Fruit fly (Drosophila melanogaster) whole organism, adult: ENCODE results near the gene PpV.

ENCODE experiments used
- Hr96 ChIP-seq: fragments of 200-800 bp; sonication (Bioruptor generic); optimal IDR thresholded peaks from 2 replicates; lab custom pipeline; 2016; ENCODE audit warnings: missing biosample characterization, missing genetic modification characterization
- Mnt ChIP-seq: fragments of 200-800 bp; sonication (Bioruptor generic); optimal IDR thresholded peaks from 2 replicates; lab custom pipeline; 2016; ENCODE audit warnings: missing biosample characterization, mild to moderate bottlenecking, missing genetic modification characterization
- pad ChIP-seq: fragments of 200-800 bp; sonication (Bioruptor generic); optimal IDR thresholded peaks from 3 replicates; lab custom pipeline; 2017; ENCODE audit warnings: missing biosample characterization, missing genetic modification characterization, mild to moderate bottlenecking, moderate library complexity, missing genetic modification reagents

- TF ChIP-seq pad (GFP tag; lab: Kevin White, UChicago) (no peak), Mnt (no peak), Hr96 (GFP tag; lab: Kevin White, UChicago) (no peak)
Measured at dm6 chrX:6341678-6342077, 31.0 kb downstream of the PpV start.
